5 worm cellular contexts compared by ENCODE assay signal in the genomic region with DNA sequence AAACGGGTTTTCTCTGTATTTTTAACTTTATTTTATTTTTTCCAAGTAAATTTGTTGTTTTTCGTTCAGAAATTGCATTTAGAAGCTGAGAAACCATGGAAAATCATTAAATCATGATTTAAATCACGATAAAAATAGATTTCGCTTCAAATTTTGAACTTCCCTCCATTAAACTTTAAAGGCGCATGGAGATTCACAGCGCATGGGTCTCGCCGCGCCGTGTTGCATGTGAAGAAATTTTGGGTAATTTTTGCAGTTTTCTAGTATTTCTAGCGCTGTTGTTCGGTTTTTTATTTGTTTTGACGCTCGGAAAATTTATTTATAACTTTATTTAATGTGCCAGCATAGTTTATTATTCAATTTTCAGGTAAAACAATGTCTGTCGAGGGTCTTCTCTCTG.
TF ChIP-seq lines count a peak whose summit lies in the region.

A gene (plus strand): TSS at position 358 of the 400 bp plus-strand sequence.

TF ChIP-seq in whole organism, L1 larva, 84 proteins besides CTCF, POLR2A, EP300 and RAD21 (continued from another document and continues in another):
- TF ChIP-seq snu-23 (GFP tag; optimal IDR thresholded peaks at IDR 0.05; lab: Kevin White, UChicago) (peak; percentile 78), C16A3.4 (tag; optimal IDR thresholded peaks at IDR 0.05; lab: Kevin White, UChicago) (peak; percentile 80), isw-1 (GFP tag; IDR thresholded peaks at IDR 0.05; lab: Robert Waterston, UW) (peak; percentile 52), egl-27 (tag; optimal IDR thresholded peaks at IDR 0.05; lab: Kevin White, UChicago) (no peak), blmp-1 (tag; optimal IDR thresholded peaks at IDR 0.05; lab: Kevin White, UChicago) (peak; percentile 57), nhr-28 (tag; optimal IDR thresholded peaks at IDR 0.05; lab: Kevin White, UChicago) (no peak), tbx-2 (tag; optimal IDR thresholded peaks at IDR 0.05; lab: Kevin White, UChicago) (peak; percentile 61), alr-1 (tag; optimal IDR thresholded peaks at IDR 0.05; lab: Kevin White, UChicago; ENCODE audit: borderline replicate concordance) (no peak), lsy-2 (tag; optimal IDR thresholded peaks at IDR 0.05; lab: Kevin White, UChicago) (peak; percentile 71 to 89), mdl-1 (tag; optimal IDR thresholded peaks at IDR 0.05; lab: Kevin White, UChicago) (peak in 1 of 2 experiments; percentile 71), skn-1 (tag; optimal IDR thresholded peaks at IDR 0.05; lab: Kevin White, UChicago) (peak; percentile 76), elt-2 (tag; optimal IDR thresholded peaks at IDR 0.05; lab: Kevin White, UChicago) (no peak), nhr-85 (tag; lab: Kevin White, UChicago) (peak; percentile 16), ztf-4 (tag; optimal IDR thresholded peaks at IDR 0.05; lab: Kevin White, UChicago) (no peak), sptf-1 (tag; optimal IDR thresholded peaks at IDR 0.05; lab: Kevin White, UChicago) (no peak), fos-1 (tag; optimal IDR thresholded peaks at IDR 0.05; lab: Kevin White, UChicago) (no peak), pqm-1 (tag; optimal IDR thresholded peaks at IDR 0.05; lab: Kevin White, UChicago) (no peak), fkh-4 (tag; optimal IDR thresholded peaks at IDR 0.05; lab: Kevin White, UChicago; ENCODE audit: borderline replicate concordance) (no peak), aly-2 (tag; optimal IDR thresholded peaks at IDR 0.05; lab: Kevin White, UChicago) (no peak), lin-15B (tag; optimal IDR thresholded peaks at IDR 0.05; lab: Kevin White, UChicago) (peak; percentile 59), fkh-10 (GFP tag; optimal IDR thresholded peaks at IDR 0.05; lab: Kevin White, UChicago) (no peak), nhr-11 (tag; optimal IDR thresholded peaks at IDR 0.05; lab: Kevin White, UChicago) (no peak), ama-1 (optimal IDR thresholded peaks at IDR 0.05; lab: Kevin White, UChicago) (no peak), zag-1 (tag; optimal IDR thresholded peaks at IDR 0.05; lab: Kevin White, UChicago) (no peak), ztf-11 (tag; optimal IDR thresholded peaks at IDR 0.05; lab: Kevin White, UChicago) (no peak), dsc-1 (tag; optimal IDR thresholded peaks at IDR 0.05; lab: Kevin White, UChicago) (peak; percentile 26)

TF ChIP-seq in whole organism, L2 larva, 48 proteins besides CTCF, POLR2A, EP300 and RAD21 (continued from another document):
- TF ChIP-seq nhr-23 (tag; optimal IDR thresholded peaks at IDR 0.05; lab: Kevin White, UChicago) (no peak), ceh-16 (tag; optimal IDR thresholded peaks at IDR 0.05; lab: Kevin White, UChicago) (no peak), ztf-11 (tag; optimal IDR thresholded peaks at IDR 0.05; lab: Kevin White, UChicago) (no peak), lsy-2 (tag; optimal IDR thresholded peaks at IDR 0.05; lab: Kevin White, UChicago) (peak; percentile 42 to 79), mbf-1 (tag; optimal IDR thresholded peaks at IDR 0.05; lab: Kevin White, UChicago) (no peak), alr-1 (tag; optimal IDR thresholded peaks at IDR 0.05; lab: Kevin White, UChicago) (no peak), gmeb-1 (tag; optimal IDR thresholded peaks at IDR 0.05; lab: Kevin White, UChicago) (peak; percentile 91), R02D3.7 (tag; optimal IDR thresholded peaks at IDR 0.05; lab: Kevin White, UChicago) (no peak), nhr-21 (tag; optimal IDR thresholded peaks at IDR 0.05; lab: Kevin White, UChicago) (peak; percentile 8), Y55F3AM.14 (GFP tag; optimal IDR thresholded peaks at IDR 0.05; lab: Kevin White, UChicago) (no peak), elt-3 (tag; optimal IDR thresholded peaks at IDR 0.05; lab: Kevin White, UChicago) (no peak), lin-11 (tag; optimal IDR thresholded peaks at IDR 0.05; lab: Kevin White, UChicago) (peak; percentile 35), lin-39 (tag; optimal IDR thresholded peaks at IDR 0.05; lab: Kevin White, UChicago) (no peak), snpc-4 (tag; optimal IDR thresholded peaks at IDR 0.05; lab: Kevin White, UChicago) (peak; percentile 6), sem-4 (tag; optimal IDR thresholded peaks at IDR 0.05; lab: Kevin White, UChicago) (peak; percentile 38), crh-2 (tag; optimal IDR thresholded peaks at IDR 0.05; lab: Kevin White, UChicago) (peak; percentile 59), lin-13 (GFP tag; optimal IDR thresholded peaks at IDR 0.05; lab: Kevin White, UChicago) (peak; percentile 62), mab-5 (tag; optimal IDR thresholded peaks at IDR 0.05; lab: Kevin White, UChicago) (peak; percentile 10), nhr-6 (tag; optimal IDR thresholded peaks at IDR 0.05; lab: Kevin White, UChicago) (no peak), mdl-1 (tag; optimal IDR thresholded peaks at IDR 0.05; lab: Kevin White, UChicago) (no peak), unc-55 (GFP tag; optimal IDR thresholded peaks at IDR 0.05; lab: Kevin White, UChicago) (peak; percentile 79), unc-39 (tag; optimal IDR thresholded peaks at IDR 0.05; lab: Kevin White, UChicago) (no peak), egl-27 (tag; optimal IDR thresholded peaks at IDR 0.05; lab: Kevin White, UChicago) (no peak), zag-1 (tag; optimal IDR thresholded peaks at IDR 0.05; lab: Kevin White, UChicago) (no peak), nhr-11 (tag; optimal IDR thresholded peaks at IDR 0.05; lab: Kevin White, UChicago) (no peak), nhr-10 (tag; optimal IDR thresholded peaks at IDR 0.05; lab: Kevin White, UChicago) (no peak)

TF ChIP-seq in whole organism, L3 larva, 47 proteins besides CTCF, POLR2A, EP300 and RAD21 (continued from another document):
- TF ChIP-seq nhr-43 (tag; optimal IDR thresholded peaks at IDR 0.05; lab: Kevin White, UChicago; ENCODE audit: poor library complexity, severe bottlenecking) (peak; percentile 3), elt-2 (tag; optimal IDR thresholded peaks at IDR 0.05; lab: Kevin White, UChicago) (peak; percentile 30), nhr-11 (tag; optimal IDR thresholded peaks at IDR 0.05; lab: Kevin White, UChicago) (no peak), egl-5 (tag; optimal IDR thresholded peaks at IDR 0.05; lab: Kevin White, UChicago) (peak; percentile 17), aly-2 (tag; optimal IDR thresholded peaks at IDR 0.05; lab: Kevin White, UChicago) (no peak), nhr-23 (tag; optimal IDR thresholded peaks at IDR 0.05; lab: Kevin White, UChicago) (peak; percentile 60), ama-1 (optimal IDR thresholded peaks at IDR 0.05; lab: Kevin White, UChicago) (no peak), elt-3 (tag; optimal IDR thresholded peaks at IDR 0.05; lab: Kevin White, UChicago) (no peak), lin-39 (tag; optimal IDR thresholded peaks at IDR 0.05; lab: Kevin White, UChicago) (peak; percentile 59), nfya-1 (tag; optimal IDR thresholded peaks at IDR 0.05; lab: Kevin White, UChicago; ENCODE audit: insufficient read depth) (peak; percentile 85), hmg-11 (tag; optimal IDR thresholded peaks at IDR 0.05; lab: Kevin White, UChicago) (peak; percentile 33), skn-1 (tag; optimal IDR thresholded peaks at IDR 0.05; lab: Kevin White, UChicago) (peak; percentile 75), pha-4 (tag; optimal IDR thresholded peaks at IDR 0.05; lab: Kevin White, UChicago) (peak; percentile 86), lin-15B (tag; optimal IDR thresholded peaks at IDR 0.05; lab: Kevin White, UChicago) (peak; percentile 78), ceh-16 (tag; optimal IDR thresholded peaks at IDR 0.05; lab: Kevin White, UChicago) (no peak), egl-27 (tag; optimal IDR thresholded peaks at IDR 0.05; lab: Kevin White, UChicago) (no peak), ceh-9 (tag; optimal IDR thresholded peaks at IDR 0.05; lab: Kevin White, UChicago) (no peak), sea-2 (GFP tag; optimal IDR thresholded peaks at IDR 0.05; lab: Kevin White, UChicago) (no peak), nhr-77 (tag; optimal IDR thresholded peaks at IDR 0.05; lab: Kevin White, UChicago) (no peak), tbx-2 (tag; optimal IDR thresholded peaks at IDR 0.05; lab: Kevin White, UChicago) (no peak), mdl-1 (tag; optimal IDR thresholded peaks at IDR 0.05; lab: Kevin White, UChicago) (no peak)

TF ChIP-seq in whole organism, L4 larva, 104 proteins besides CTCF, POLR2A, EP300 and RAD21 (continued from another document):
- TF ChIP-seq rbr-2 (tag; optimal IDR thresholded peaks at IDR 0.05; lab: Kevin White, UChicago) (peak; percentile 27), lsy-2 (tag; optimal IDR thresholded peaks at IDR 0.05; lab: Kevin White, UChicago) (peak in 1 of 2 experiments; percentile 87), dve-1 (tag; optimal IDR thresholded peaks at IDR 0.05; lab: Kevin White, UChicago; ENCODE audit: insufficient read depth) (peak; percentile 63), lin-38 (GFP tag; IDR thresholded peaks at IDR 0.05; lab: Robert Waterston, UW) (peak; percentile 50), lin-13 (GFP tag; optimal IDR thresholded peaks at IDR 0.05; lab: Kevin White, UChicago) (peak; percentile 62), nhr-6 (tag; optimal IDR thresholded peaks at IDR 0.05; lab: Kevin White, UChicago) (peak; percentile 51), mes-2 (tag; optimal IDR thresholded peaks at IDR 0.05; lab: Kevin White, UChicago; ENCODE audit: poor library complexity, severe bottlenecking) (peak; percentile 80), nhr-77 (tag; optimal IDR thresholded peaks at IDR 0.05; lab: Kevin White, UChicago) (peak; percentile 11), nhr-28 (tag; optimal IDR thresholded peaks at IDR 0.05; lab: Kevin White, UChicago) (peak; percentile 66), daf-16 (GFP tag; optimal IDR thresholded peaks at IDR 0.05; lab: Kevin White, UChicago) (no peak), daf-16 (tag; optimal IDR thresholded peaks at IDR 0.05; lab: Kevin White, UChicago) (peak; percentile 8), dmd-9 (GFP tag; IDR thresholded peaks at IDR 0.05; lab: Robert Waterston, UW) (no peak), lin-15B (tag; optimal IDR thresholded peaks at IDR 0.05; lab: Kevin White, UChicago) (no peak), aha-1 (tag; lab: Kevin White, UChicago) (peak; percentile 97), ama-1 (optimal IDR thresholded peaks at IDR 0.05; lab: Kevin White, UChicago) (no peak), mep-1 (tag; optimal IDR thresholded peaks at IDR 0.05; lab: Kevin White, UChicago) (peak; percentile 82), nhr-11 (tag; optimal IDR thresholded peaks at IDR 0.05; lab: Kevin White, UChicago) (peak; percentile 23), vab-7 (GFP tag; IDR thresholded peaks at IDR 0.05; lab: Robert Waterston, UW) (no peak), mdl-1 (tag; optimal IDR thresholded peaks at IDR 0.05; lab: Kevin White, UChicago) (peak in 1 of 2 experiments; percentile 21), hmg-1.1 (GFP tag; IDR thresholded peaks at IDR 0.05; lab: Robert Waterston, UW) (0 out of 2 replicates have a peak, but pooled peaks have one; percentile 7), F49E8.2 (tag; optimal IDR thresholded peaks at IDR 0.05; lab: Kevin White, UChicago; ENCODE audit: borderline replicate concordance) (peak; percentile 9), ztf-7 (tag; optimal IDR thresholded peaks at IDR 0.05; lab: Kevin White, UChicago) (peak; percentile 79), nhr-48 (tag; optimal IDR thresholded peaks at IDR 0.05; lab: Kevin White, UChicago) (no peak), ces-1 (GFP tag; optimal IDR thresholded peaks at IDR 0.05; lab: Kevin White, UChicago) (no peak), ceh-20 (GFP tag; IDR thresholded peaks at IDR 0.05; lab: Robert Waterston, UW) (no peak)
TF ChIP-seq in whole organism, L4 larva: peak in this region for 23.

TF ChIP-seq in whole organism, young adult, 124 proteins besides CTCF, POLR2A, EP300 and RAD21 (continued from another document):
- TF ChIP-seq attf-6 (GFP tag; IDR thresholded peaks at IDR 0.05; lab: Robert Waterston, UW) (peak; percentile 64; the same call in 1 of the 2 replicates), tbp1 (GFP tag; optimal IDR thresholded peaks at IDR 0.05; lab: Kevin White, UChicago) (peak; percentile 37), pbrm-1 (GFP tag; IDR thresholded peaks at IDR 0.05; lab: Robert Waterston, UW) (0 out of 2 replicates have a peak, but pooled peaks have one; percentile 24), lin-40 (tag; optimal IDR thresholded peaks at IDR 0.05; lab: Kevin White, UChicago) (peak; percentile 12), B0336.3 (GFP tag; IDR thresholded peaks at IDR 0.05; lab: Robert Waterston, UW) (0 out of 2 replicates have a peak, but pooled peaks have one; percentile 35), madf-3 (GFP tag; IDR thresholded peaks at IDR 0.05; lab: Robert Waterston, UW) (no peak), madf-6 (GFP tag; IDR thresholded peaks at IDR 0.05; lab: Robert Waterston, UW) (peak; percentile 56; the same call in 1 of the 2 replicates), Y53G8AR.9 (GFP tag; conservative IDR thresholded peaks at IDR 0.05; lab: Robert Waterston, UW) (no peak), dpl-1 (GFP tag; optimal IDR thresholded peaks at IDR 0.05; lab: Kevin White, UChicago) (peak; percentile 74)
